Worm (Caenorhabditis elegans) whole organism, midembryonic: ENCODE data around the gene metl-1.

ENCODE experiments used
- T22C8.4 ChIP-seq: fragments of 200-800 bp; sonication (Bioruptor generic); IDR thresholded peaks from 2 replicates; pipeline ENCODE4 v1.3.6; 2022; ENCODE audit warnings: missing genetic modification characterization, missing compliant biosample characterization
- cog-1 ChIP-seq: sonication (generic microtip); optimal IDR thresholded peaks from 2 replicates; lab custom pipeline; 2016; ENCODE audit warnings: missing genetic modification characterization, missing compliant biosample characterization
- flt-1 ChIP-seq: fragments of 200-800 bp; sonication (Bioruptor generic); IDR thresholded peaks from 2 replicates; pipeline ENCODE4 v1.3.6; 2022; ENCODE audit warnings: missing genetic modification characterization, missing compliant biosample characterization
- klf-2 ChIP-seq: fragments of 200-800 bp; sonication (Bioruptor generic); conservative IDR thresholded peaks from 2 replicates; pipeline ENCODE4 v1.3.6; 2022; ENCODE audit warnings: missing genetic modification reagents, missing genetic modification characterization, missing compliant biosample characterization
- med-1 ChIP-seq: sonication (generic microtip); optimal IDR thresholded peaks from 2 replicates; lab custom pipeline; 2017; ENCODE audit warnings: missing genetic modification characterization, mild to moderate bottlenecking, missing compliant biosample characterization, antibody characterized with exemption, missing genetic modification reagents; ENCODE audit not compliant: insufficient read depth
- ref-1 ChIP-seq: fragments of 200-800 bp; sonication (Bioruptor generic); conservative IDR thresholded peaks from 2 replicates; pipeline ENCODE4 v1.3.6; 2022; ENCODE audit warnings: missing genetic modification reagents, missing genetic modification characterization, missing compliant biosample characterization
- tab-1 ChIP-seq: fragments of 200-800 bp; sonication (Bioruptor generic); IDR thresholded peaks from 2 replicates; pipeline ENCODE4 v1.3.6; 2022; ENCODE audit warnings: missing genetic modification characterization, missing compliant biosample characterization
- ztf-23 ChIP-seq: fragments of 200-800 bp; sonication (Bioruptor generic); IDR thresholded peaks from 2 replicates; pipeline ENCODE4 v1.3.6; 2022; ENCODE audit warnings: missing genetic modification reagents, missing genetic modification characterization, missing compliant biosample characterization
- ztf-29 ChIP-seq: fragments of 200-800 bp; sonication (Bioruptor generic); IDR thresholded peaks from 2 replicates; pipeline ENCODE4 v1.3.6; 2022; ENCODE audit warnings: missing genetic modification reagents, missing genetic modification characterization, missing compliant biosample characterization

DNA sequence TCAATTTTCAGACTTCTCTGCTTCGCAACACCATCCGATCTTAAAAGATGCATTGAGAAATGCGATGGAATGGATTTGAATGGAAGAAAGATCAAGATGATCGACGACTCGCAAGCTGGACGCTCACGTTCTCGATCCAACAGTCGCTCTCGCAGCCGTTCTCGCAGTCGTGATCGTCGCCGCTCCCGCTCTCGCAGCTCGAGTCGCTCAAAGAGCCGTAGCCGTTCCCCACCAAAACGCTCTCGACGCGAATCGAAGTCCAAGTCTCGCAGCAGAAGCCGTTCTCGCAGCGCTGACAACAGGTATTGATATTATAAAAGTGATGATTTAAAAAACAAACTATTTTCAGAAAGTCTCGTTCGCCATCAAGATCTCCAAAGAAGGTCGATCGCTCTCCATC is 18.2 kb downstream of the metl-1 start:
- TF ChIP-seq flt-1 (GFP tag; lab: Robert Waterston, UW) (0 out of 2 replicates have a peak, but pooled peaks have one; percentile 44), cog-1 (tag; lab: Kevin White, UChicago) (no peak), ref-1 (GFP tag; lab: Robert Waterston, UW) (no peak), T22C8.4 (GFP tag; lab: Robert Waterston, UW) (no peak), tab-1 (GFP tag; lab: Robert Waterston, UW) (no peak), ztf-23 (no peak), med-1 (GFP tag; lab: Kevin White, UChicago) (no peak), ztf-29 (no peak), klf-2 (GFP tag; lab: Robert Waterston, UW) (no peak)
